Fruit fly (Drosophila melanogaster) whole organism: ENCODE results near the gene Mp.

ENCODE experiments used
- CG8478 ChIP-seq: fragments of >200 bp; optimal IDR thresholded peaks from 2 replicates; lab custom pipeline; 2018; ENCODE audit warnings: inconsistent platforms
- Dll ChIP-seq: fragments of >200 bp; optimal IDR thresholded peaks from 2 replicates; lab custom pipeline; 2017
- EcR ChIP-seq, 2 experiments: fragments of >200 bp; optimal IDR thresholded peaks; 2 replicates each; lab custom pipeline; 2017; ENCODE audit warnings: missing biosample characterization in 2 of 2, missing genetic modification characterization in 2 of 2, missing genetic modification reagents in 2 of 2
- pan ChIP-seq: fragments of >200 bp; optimal IDR thresholded peaks from 2 replicates; lab custom pipeline; 2017
- psq ChIP-seq: fragments of >200 bp; optimal IDR thresholded peaks from 2 replicates; lab custom pipeline; 2017
- usp ChIP-seq: fragments of >200 bp; optimal IDR thresholded peaks from 2 replicates; lab custom pipeline; 2017; ENCODE audit warnings: missing biosample characterization, missing genetic modification characterization, mixed read lengths

DNA sequence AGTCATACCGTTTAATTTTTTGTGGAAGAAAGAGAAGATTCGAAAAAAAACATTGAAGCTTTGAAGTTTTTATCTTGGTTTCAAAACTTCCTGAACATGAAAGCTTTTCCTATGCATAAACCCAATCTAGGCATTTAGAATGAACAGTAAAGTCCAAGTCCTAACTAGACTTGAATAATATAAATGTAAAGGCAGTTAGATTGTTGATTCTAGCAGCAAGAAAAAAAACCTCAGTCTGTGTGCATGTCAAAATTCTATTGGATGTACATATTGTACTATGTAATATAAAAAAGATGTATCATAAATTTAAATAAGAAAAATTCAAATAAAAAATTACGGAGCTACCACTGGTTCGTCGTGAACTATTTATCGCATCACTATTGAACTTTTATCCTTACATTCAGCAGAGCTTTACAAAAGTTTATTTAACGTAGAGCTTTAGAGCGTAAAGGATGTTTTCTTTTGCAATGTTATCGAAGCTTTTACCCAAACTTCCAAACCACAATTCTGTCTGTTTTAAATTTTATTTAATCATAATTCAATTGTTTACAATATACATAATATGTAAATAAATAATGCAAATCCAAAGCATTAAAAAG, 59.9 kb downstream of the Mp start:
- TF ChIP-seq psq (lab: Kevin White, UChicago) = no peak
- no peak for TF ChIP-seq usp (GFP tag; lab: Kevin White, UChicago)
- no peak for TF ChIP-seq EcR (GFP tag; optimal IDR thresholded peaks at IDR 0.05; lab: Kevin White, UChicago)
- TF ChIP-seq pan (lab: Kevin White, UChicago) = no peak
- TF ChIP-seq CG8478 (lab: Kevin White, UChicago) = no peak
- TF ChIP-seq Dll (lab: Kevin White, UChicago) = no peak
